Fruit fly (Drosophila melanogaster): ENCODE results near the gene IFT54.

The IFT54 gene

DNA sequence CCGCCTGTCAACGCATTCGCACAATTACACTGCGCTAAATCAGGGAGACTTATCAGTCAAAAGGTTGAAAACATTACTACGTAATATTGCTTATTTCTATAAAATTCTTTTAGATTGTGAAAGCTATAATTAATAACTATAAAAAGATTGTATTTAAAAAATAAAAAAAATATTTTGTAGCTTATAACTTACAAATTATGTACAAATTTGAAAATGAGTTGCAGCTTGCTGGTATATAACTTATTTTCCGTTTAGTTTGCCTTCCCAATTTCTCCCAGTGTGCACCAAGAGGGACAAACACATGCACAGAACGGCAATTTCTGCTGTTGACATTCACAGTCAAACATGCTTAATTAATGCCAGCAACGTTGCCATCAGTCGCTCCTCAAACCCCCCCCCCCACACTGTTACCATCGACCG lies 51.5 kb downstream of the IFT54 start:
- TF ChIP-seq usp (GFP tag; optimal IDR thresholded peaks at IDR 0.05) (no peak), pan (optimal IDR thresholded peaks at IDR 0.05) (no peak), CG8478 (optimal IDR thresholded peaks at IDR 0.05) (no peak), Dll (optimal IDR thresholded peaks at IDR 0.05) (no peak), psq (optimal IDR thresholded peaks at IDR 0.05) (no peak), EcR (GFP tag; optimal IDR thresholded peaks at IDR 0.05) (no peak)
